Worm (Caenorhabditis elegans): ENCODE measurements around the gene C17C3.15.

DNA sequence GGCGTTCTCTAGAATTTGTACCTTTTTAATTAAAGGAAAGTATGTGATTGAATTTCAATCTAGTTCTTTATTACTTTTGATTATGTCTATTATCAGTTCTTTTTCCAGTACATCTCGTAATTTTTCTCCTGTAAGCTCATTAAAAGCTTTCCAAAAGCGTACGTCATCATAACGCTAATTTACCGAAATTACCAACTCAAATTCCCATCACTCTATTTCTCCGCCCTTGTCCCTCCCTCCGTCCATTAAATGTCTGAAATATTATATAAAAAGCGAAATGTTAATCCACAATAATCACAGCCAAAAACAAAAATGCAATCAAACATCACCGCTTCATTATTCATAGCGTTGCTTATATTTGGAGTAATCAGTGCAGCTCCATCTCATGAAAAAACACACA is 16.1 kb upstream of the C17C3.15 start, which contains the start of gene ins-12:
- TF ChIP-seq ama-1 (optimal IDR thresholded peaks at IDR 0.05), result no peak
- no peak for TF ChIP-seq zag-1 (tag; optimal IDR thresholded peaks at IDR 0.05)
- TF ChIP-seq mdl-1 (tag; optimal IDR thresholded peaks at IDR 0.05), result no peak
- no peak for TF ChIP-seq ceh-44 (GFP tag; IDR thresholded peaks at IDR 0.05)
- TF ChIP-seq lin-15B (tag; optimal IDR thresholded peaks at IDR 0.05), result no peak
